Worm (Caenorhabditis elegans) whole organism, L1 larva: ENCODE results near the gene bicd-1.

ENCODE experiments used
- C04F5.9 ChIP-seq: sonication (generic microtip); optimal IDR thresholded peaks from 2 replicates; lab custom pipeline; 2016; ENCODE audit warnings: missing genetic modification characterization, missing compliant biosample characterization
- alr-1 ChIP-seq: fragments of 200-800 bp; sonication (Bioruptor generic); optimal IDR thresholded peaks from 2 replicates; lab custom pipeline; 2018; ENCODE audit warnings: borderline replicate concordance, mild to moderate bottlenecking, missing genetic modification characterization, missing compliant biosample characterization
- ama-1 ChIP-seq: fragments of 150-350 bp; optimal IDR thresholded peaks from 2 replicates; lab custom pipeline; 2014
- blmp-1 ChIP-seq: fragments of 150-350 bp; optimal IDR thresholded peaks from 2 replicates; lab custom pipeline; 2014; ENCODE audit warnings: missing biosample characterization, missing genetic modification characterization
- ceh-8 ChIP-seq: fragments of 200-800 bp; sonication (Bioruptor generic); optimal IDR thresholded peaks from 2 replicates; lab custom pipeline; 2018; ENCODE audit warnings: mild to moderate bottlenecking, missing genetic modification characterization, moderate library complexity, missing compliant biosample characterization
- ceh-82 ChIP-seq, 3 experiments: fragments of 150-350 bp in 1 of 3; sonication (generic microtip) in 2 of 3; optimal IDR thresholded peaks; 2 replicates each; lab custom pipeline; 2014 to 2017; ENCODE audit warnings: missing biosample characterization in 3 of 3, missing genetic modification characterization in 3 of 3
- dpl-1 ChIP-seq, 3 experiments: fragments of 150-350 bp in 2 of 3; sonication (generic microtip) in 1 of 3; optimal IDR thresholded peaks; 2 replicates each; lab custom pipeline; 2014 to 2017; ENCODE audit warnings: missing biosample characterization in 3 of 3, missing genetic modification characterization in 3 of 3, missing genetic modification reagents in 3 of 3
- dsc-1 ChIP-seq: sonication (generic microtip); optimal IDR thresholded peaks from 2 replicates; lab custom pipeline; 2016; ENCODE audit warnings: mild to moderate bottlenecking, missing genetic modification characterization, missing compliant biosample characterization
- efl-1 ChIP-seq, 4 experiments: fragments of 150-350 bp; optimal IDR thresholded peaks in 3 of 4; peaks in 1 of 4; 1 replicate in 1 of 4; 2 replicates in 3 of 4; lab custom pipeline; 2014; ENCODE audit warnings: missing biosample characterization in 2 of 4, missing genetic modification characterization in 2 of 4, missing genetic modification reagents in 2 of 4
- egl-13 ChIP-seq: sonication (generic microtip); optimal IDR thresholded peaks from 2 replicates; lab custom pipeline; 2016; ENCODE audit warnings: missing genotype, missing genetic modification reagents, missing genetic modification characterization, missing compliant biosample characterization
- egl-27 ChIP-seq, 2 experiments: fragments of 150-350 bp in 1 of 2; sonication (generic microtip); optimal IDR thresholded peaks; 3 replicates each; lab custom pipeline; 2017 to 2018; ENCODE audit warnings: missing biosample characterization in 2 of 2, missing genetic modification characterization in 2 of 2, missing genetic modification reagents in 2 of 2
- fos-1 ChIP-seq: fragments of 150-350 bp; optimal IDR thresholded peaks from 2 replicates; lab custom pipeline; 2014; ENCODE audit warnings: missing biosample characterization, missing genetic modification characterization
- grh-1 ChIP-seq: fragments of 200-800 bp; sonication (Bioruptor generic); IDR thresholded peaks from 2 replicates; pipeline ENCODE4 v1.3.6; 2022; ENCODE audit warnings: missing genetic modification reagents, missing genetic modification characterization, missing compliant biosample characterization
- hlh-4 ChIP-seq: sonication (generic microtip); optimal IDR thresholded peaks from 2 replicates; lab custom pipeline; 2016; ENCODE audit warnings: mild to moderate bottlenecking, missing genetic modification characterization, missing compliant biosample characterization
- lin-13 ChIP-seq: fragments of 150-350 bp; optimal IDR thresholded peaks from 2 replicates; lab custom pipeline; 2014; ENCODE audit warnings: missing biosample characterization, missing genetic modification reagents, missing genetic modification characterization
- lin-14 ChIP-seq: fragments of 200-800 bp; sonication (Bioruptor generic); optimal IDR thresholded peaks from 2 replicates; lab custom pipeline; 2018; ENCODE audit warnings: mild to moderate bottlenecking, missing genetic modification characterization, moderate library complexity, missing compliant biosample characterization
- lin-35 ChIP-seq, 2 experiments: fragments of 150-350 bp; optimal IDR thresholded peaks; 2 replicates each; lab custom pipeline; 2014; ENCODE audit warnings: missing biosample characterization in 2 of 2, missing genetic modification characterization in 2 of 2, missing genetic modification reagents in 2 of 2
- lin-39 ChIP-seq: fragments of 150-350 bp; optimal IDR thresholded peaks from 2 replicates; lab custom pipeline; 2014; ENCODE audit warnings: missing biosample characterization, missing genetic modification reagents, missing genetic modification characterization
- lir-3 ChIP-seq: sonication (generic microtip); optimal IDR thresholded peaks from 2 replicates; lab custom pipeline; 2016; ENCODE audit warnings: mild to moderate bottlenecking, missing genetic modification characterization, moderate library complexity, missing compliant biosample characterization; ENCODE audit not compliant: poor library complexity
- mdl-1 ChIP-seq, 2 experiments: fragments of 150-350 bp; optimal IDR thresholded peaks; 2 replicates each; lab custom pipeline; 2014 to 2017; ENCODE audit warnings: missing biosample characterization in 2 of 2, missing genetic modification characterization in 2 of 2, inconsistent platforms in 1 of 2
- nhr-77 ChIP-seq: fragments of 150-350 bp; optimal IDR thresholded peaks from 2 replicates; lab custom pipeline; 2014; ENCODE audit warnings: missing biosample characterization, missing genetic modification characterization
- nhr-84 ChIP-seq: sonication (generic microtip); optimal IDR thresholded peaks from 2 replicates; lab custom pipeline; 2017; ENCODE audit warnings: missing biosample characterization, missing genetic modification characterization
- nhr-85 ChIP-seq: sonication (generic microtip); peaks from one replicate; lab custom pipeline; 2016; ENCODE audit warnings: missing genetic modification characterization, inconsistent platforms, missing compliant biosample characterization
- pag-3 ChIP-seq: sonication (generic microtip); optimal IDR thresholded peaks from 2 replicates; lab custom pipeline; 2017; ENCODE audit warnings: missing genetic modification characterization, mild to moderate bottlenecking, missing compliant biosample characterization, antibody characterized with exemption, borderline replicate concordance; ENCODE audit not compliant: insufficient read depth
- rnt-1 ChIP-seq: sonication (generic microtip); optimal IDR thresholded peaks from 2 replicates; lab custom pipeline; 2016; ENCODE audit warnings: mild to moderate bottlenecking, missing genetic modification characterization, moderate library complexity, missing compliant biosample characterization
- snu-23 ChIP-seq: sonication (generic microtip); optimal IDR thresholded peaks from 2 replicates; lab custom pipeline; 2016; ENCODE audit warnings: missing genetic modification characterization, missing compliant biosample characterization
- sup-37 ChIP-seq: fragments of 200-800 bp; sonication (Bioruptor generic); optimal IDR thresholded peaks from 2 replicates; lab custom pipeline; 2018; ENCODE audit warnings: mild to moderate bottlenecking, missing genetic modification characterization, missing compliant biosample characterization
- tbx-2 ChIP-seq: sonication (generic microtip); optimal IDR thresholded peaks from 2 replicates; lab custom pipeline; 2016; ENCODE audit warnings: missing genetic modification characterization, missing compliant biosample characterization
- tlp-1 ChIP-seq: fragments of 150-350 bp; optimal IDR thresholded peaks from 2 replicates; lab custom pipeline; 2014; ENCODE audit warnings: missing biosample characterization, missing genetic modification characterization

The bicd-1 gene

ce11 chrIV:6606587-6606986, 34.4 kb upstream of the bicd-1 start:
- TF ChIP-seq lin-14 (peak; percentile 56), snu-23 (peak; percentile 12), blmp-1 (tag; lab: Kevin White, UChicago) (peak; percentile 48), mdl-1 (tag; optimal IDR thresholded peaks at IDR 0.05; lab: Kevin White, UChicago) (no peak), efl-1 (optimal IDR thresholded peaks at IDR 0.05; lab: Kevin White, UChicago) (no peak), efl-1 (GFP tag; optimal IDR thresholded peaks at IDR 0.05 in 1 of 2; lab: Kevin White, UChicago) (peak in 1 of 2 experiments; percentile 62)

- TF ChIP-seq pag-3 (tag; lab: Kevin White, UChicago) = no peak
- peak; percentile 63 for TF ChIP-seq grh-1 (GFP tag; lab: Robert Waterston, UW)
- TF ChIP-seq lir-3 = no peak
- TF ChIP-seq nhr-85 (tag; lab: Kevin White, UChicago) = peak; percentile 61
- TF ChIP-seq egl-13 (tag; lab: Kevin White, UChicago) = no peak
- no peak for TF ChIP-seq ceh-8 (GFP tag; lab: Kevin White, UChicago)
- TF ChIP-seq, all 84 proteins: peak for 2
These were observed 33.7 kb upstream of the bicd-1 start, which contains the start of gene nstp-2 for ce11 chrIV:6605863-6606262. Gene nstp-2 (minus strand): TSS chrIV:6606188.

- TF ChIP-seq sup-37 (GFP tag; lab: Kevin White, UChicago) (no peak), efl-1 (optimal IDR thresholded peaks at IDR 0.05; lab: Kevin White, UChicago) (no peak), efl-1 (GFP tag; optimal IDR thresholded peaks at IDR 0.05 in 1 of 2; lab: Kevin White, UChicago) (peak in 1 of 2 experiments; percentile 43)
- TF ChIP-seq, all 84 proteins: peak for 1
These were observed 31.4 kb upstream of the bicd-1 start for ce11 chrIV:6603549-6603948.

- TF ChIP-seq ama-1 (no peak), hlh-4 (tag; lab: Kevin White, UChicago) (no peak)
These were observed 30.2 kb upstream of the bicd-1 start, which contains the start of gene F15B10.3 for ce11 chrIV:6602376-6602775. Gene F15B10.3 (plus strand): TSS chrIV:6602676.

- TF ChIP-seq lin-14 = no peak
- TF ChIP-seq fos-1 (tag; lab: Kevin White, UChicago) = no peak
- no peak for TF ChIP-seq dsc-1 (tag; lab: Kevin White, UChicago)
- no peak for TF ChIP-seq lin-39
- peak; percentile 21 to 25 for TF ChIP-seq efl-1 (optimal IDR thresholded peaks at IDR 0.05; lab: Kevin White, UChicago)
- peak; percentile 22 to 31 for TF ChIP-seq efl-1 (GFP tag; optimal IDR thresholded peaks at IDR 0.05 in 1 of 2; lab: Kevin White, UChicago)
- TF ChIP-seq alr-1 (tag; lab: Kevin White, UChicago) = no peak
- TF ChIP-seq rnt-1 (tag; lab: Kevin White, UChicago) = peak; percentile 29
- TF ChIP-seq nhr-84 (tag; lab: Kevin White, UChicago) = no peak
- no peak for TF ChIP-seq egl-27 (tag; optimal IDR thresholded peaks at IDR 0.05; lab: Kevin White, UChicago)
- TF ChIP-seq dpl-1 (GFP tag; optimal IDR thresholded peaks at IDR 0.05; lab: Kevin White, UChicago) = peak in 1 of 3 experiments; percentile 1
- TF ChIP-seq hlh-4 (tag; lab: Kevin White, UChicago) = no peak
- no peak for TF ChIP-seq C04F5.9 (tag; lab: Kevin White, UChicago)
- TF ChIP-seq blmp-1 (tag; lab: Kevin White, UChicago) = no peak
- no peak for TF ChIP-seq tbx-2 (tag; lab: Kevin White, UChicago)
- peak in 1 of 3 experiments; percentile 18 for TF ChIP-seq ceh-82 (tag; optimal IDR thresholded peaks at IDR 0.05; lab: Kevin White, UChicago)
- TF ChIP-seq nhr-85 (tag; lab: Kevin White, UChicago) = no peak
- peak in 1 of 2 experiments; percentile 45 for TF ChIP-seq lin-35 (GFP tag; optimal IDR thresholded peaks at IDR 0.05; lab: Kevin White, UChicago)
- TF ChIP-seq snu-23 = peak; percentile 28
- no peak for TF ChIP-seq tlp-1 (tag; lab: Kevin White, UChicago)
These were observed 29.1 kb upstream of the bicd-1 start, which contains the start of gene sup-36 for ce11 chrIV:6601213-6601724. Gene sup-36 (plus strand): TSS chrIV:6601674.

ce11 chrIV:6599447-6599846, 27.3 kb upstream of the bicd-1 start, which contains the start of gene F38A5.8:
Gene F38A5.8 (plus strand): TSS chrIV:6599747.
- TF ChIP-seq sup-37 (GFP tag; lab: Kevin White, UChicago) (no peak), nhr-77 (no peak), fos-1 (tag; lab: Kevin White, UChicago) (no peak), lin-13 (GFP tag; lab: Kevin White, UChicago) (no peak)
